Fruit fly (Drosophila melanogaster): Measurements from ENCODE around the gene Acsx2.

dm6 chr3R:19826806-19827328 lies 48.3 kb downstream of the Acsx2 start:
- TF ChIP-seq Myc (optimal IDR thresholded peaks at IDR 0.05), result no peak
- no peak for TF ChIP-seq h (optimal IDR thresholded peaks at IDR 0.05)
- no peak for TF ChIP-seq ttk (optimal IDR thresholded peaks at IDR 0.05)
- TF ChIP-seq Sin3A (optimal IDR thresholded peaks at IDR 0.05), result no peak
- TF ChIP-seq psq (optimal IDR thresholded peaks at IDR 0.05), result no peak
- TF ChIP-seq insv (optimal IDR thresholded peaks at IDR 0.05), result no peak

Data from Kc167 (cell line).